Fruit fly (Drosophila melanogaster): ENCODE measurements around the gene VhaAC39-2.

- TF ChIP-seq psq (optimal IDR thresholded peaks at IDR 0.05) (no peak), Sin3A (optimal IDR thresholded peaks at IDR 0.05) (no peak), insv (optimal IDR thresholded peaks at IDR 0.05) (no peak), h (optimal IDR thresholded peaks at IDR 0.05) (no peak)
These were observed 11.2 kb upstream of the VhaAC39-2 start for dm6 chr3R:23170335-23170734.
